Fruit fly (Drosophila melanogaster): ENCODE measurements around the gene fng.

DNA sequence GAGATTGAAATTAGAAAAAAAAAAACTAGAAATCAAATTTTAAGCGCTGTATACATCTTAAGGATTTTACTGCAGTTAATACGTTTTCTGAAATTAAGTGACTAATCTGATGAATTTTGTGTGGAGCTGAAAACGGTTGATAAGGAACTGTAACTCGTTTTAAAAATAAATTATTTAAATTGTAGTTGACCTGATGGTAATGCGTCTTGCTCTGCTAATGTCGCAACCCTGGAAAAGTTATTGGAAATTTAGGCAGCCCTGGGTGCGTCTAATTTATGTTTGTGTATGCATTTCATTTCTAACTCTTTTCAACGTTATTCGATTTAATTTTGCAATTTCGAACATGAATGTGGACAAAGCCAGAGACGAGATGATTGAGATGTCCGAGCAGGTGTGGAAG is 42.1 kb upstream of the fng start, which contains the start of gene CG12984:
- TF ChIP-seq br (GFP tag; optimal IDR thresholded peaks at IDR 0.05) (no peak), Vsx2 (GFP tag; optimal IDR thresholded peaks at IDR 0.05; ENCODE audit: partially characterized antibody) (no peak)
